Worm (Caenorhabditis elegans) whole organism, L1 larva: ENCODE results near the gene fbxa-86.

Experiments used
- C04F5.9 ChIP-seq: sonication (generic microtip); optimal IDR thresholded peaks from 2 replicates; lab custom pipeline; 2016; ENCODE audit warnings: missing genetic modification characterization, missing compliant biosample characterization
- C34B4.2 ChIP-seq: sonication (generic microtip); optimal IDR thresholded peaks from 2 replicates; lab custom pipeline; 2017; ENCODE audit warnings: mild to moderate bottlenecking, missing genetic modification characterization, missing compliant biosample characterization
- Y116A8C.19 ChIP-seq: sonication (generic microtip); optimal IDR thresholded peaks from 2 replicates; lab custom pipeline; 2016; ENCODE audit warnings: missing compliant biosample characterization, missing genetic modification characterization, borderline replicate concordance
- aly-2 ChIP-seq: fragments of 150-350 bp; optimal IDR thresholded peaks from 2 replicates; lab custom pipeline; 2014; ENCODE audit warnings: missing biosample characterization, missing genetic modification characterization
- ama-1 ChIP-seq: fragments of 150-350 bp; optimal IDR thresholded peaks from 2 replicates; lab custom pipeline; 2014
- blmp-1 ChIP-seq: fragments of 150-350 bp; optimal IDR thresholded peaks from 2 replicates; lab custom pipeline; 2014; ENCODE audit warnings: missing biosample characterization, missing genetic modification characterization
- ceh-90 ChIP-seq: sonication (generic microtip); optimal IDR thresholded peaks from 2 replicates; lab custom pipeline; 2016; ENCODE audit warnings: missing genetic modification characterization, missing compliant biosample characterization
- ces-1 ChIP-seq: fragments of 150-350 bp; optimal IDR thresholded peaks from 2 replicates; lab custom pipeline; 2014; ENCODE audit warnings: missing biosample characterization, missing genetic modification reagents, missing genetic modification characterization
- efl-1 ChIP-seq, 4 experiments: fragments of 150-350 bp; optimal IDR thresholded peaks in 3 of 4; peaks in 1 of 4; 1 replicate in 1 of 4; 2 replicates in 3 of 4; lab custom pipeline; 2014; ENCODE audit warnings: missing biosample characterization in 2 of 4, missing genetic modification characterization in 2 of 4, missing genetic modification reagents in 2 of 4
- egl-13 ChIP-seq: sonication (generic microtip); optimal IDR thresholded peaks from 2 replicates; lab custom pipeline; 2016; ENCODE audit warnings: missing genotype, missing genetic modification reagents, missing genetic modification characterization, missing compliant biosample characterization
- ets-5 ChIP-seq: fragments of 200-800 bp; sonication (Bioruptor generic); IDR thresholded peaks from 2 replicates; pipeline ENCODE4 v1.3.6; 2022; ENCODE audit warnings: missing genetic modification characterization, missing compliant biosample characterization
- fkh-10 ChIP-seq: sonication (generic microtip); optimal IDR thresholded peaks from 2 replicates; lab custom pipeline; 2017; ENCODE audit warnings: missing biosample characterization, missing genetic modification reagents, missing genetic modification characterization
- fkh-4 ChIP-seq: sonication (generic microtip); optimal IDR thresholded peaks from 2 replicates; lab custom pipeline; 2016; ENCODE audit warnings: missing compliant biosample characterization, missing genetic modification characterization, borderline replicate concordance
- hlh-17 ChIP-seq: fragments of 200-800 bp; sonication (Bioruptor generic); optimal IDR thresholded peaks from 2 replicates; lab custom pipeline; 2018; ENCODE audit warnings: missing genetic modification characterization, mild to moderate bottlenecking, missing compliant biosample characterization, moderate library complexity, borderline replicate concordance
- irx-1 ChIP-seq: sonication (generic microtip); optimal IDR thresholded peaks from 2 replicates; lab custom pipeline; 2016; ENCODE audit warnings: missing genetic modification characterization, missing compliant biosample characterization
- lin-14 ChIP-seq: fragments of 200-800 bp; sonication (Bioruptor generic); optimal IDR thresholded peaks from 2 replicates; lab custom pipeline; 2018; ENCODE audit warnings: mild to moderate bottlenecking, missing genetic modification characterization, moderate library complexity, missing compliant biosample characterization
- lin-39 ChIP-seq: fragments of 150-350 bp; optimal IDR thresholded peaks from 2 replicates; lab custom pipeline; 2014; ENCODE audit warnings: missing biosample characterization, missing genetic modification reagents, missing genetic modification characterization
- lir-3 ChIP-seq: sonication (generic microtip); optimal IDR thresholded peaks from 2 replicates; lab custom pipeline; 2016; ENCODE audit warnings: mild to moderate bottlenecking, missing genetic modification characterization, moderate library complexity, missing compliant biosample characterization; ENCODE audit not compliant: poor library complexity
- lsy-2 ChIP-seq, 2 experiments: fragments of 150-350 bp; optimal IDR thresholded peaks; 2 replicates each; lab custom pipeline; 2014; ENCODE audit warnings: missing biosample characterization in 2 of 2, missing genetic modification characterization in 2 of 2
- mab-9 ChIP-seq: fragments of 200-800 bp; sonication (Bioruptor generic); IDR thresholded peaks from 2 replicates; pipeline ENCODE4 v1.3.6; 2022; ENCODE audit warnings: missing genetic modification reagents, missing genetic modification characterization, missing compliant biosample characterization
- mdl-1 ChIP-seq, 2 experiments: fragments of 150-350 bp; optimal IDR thresholded peaks; 2 replicates each; lab custom pipeline; 2014 to 2017; ENCODE audit warnings: missing biosample characterization in 2 of 2, missing genetic modification characterization in 2 of 2, inconsistent platforms in 1 of 2
- mep-1 ChIP-seq: fragments of 150-350 bp; optimal IDR thresholded peaks from 2 replicates; lab custom pipeline; 2014; ENCODE audit warnings: missing biosample characterization, missing genetic modification characterization
- nhr-19 ChIP-seq: fragments of 200-800 bp; sonication (Bioruptor generic); conservative IDR thresholded peaks from 2 replicates; pipeline ENCODE4 v1.3.6; 2022; ENCODE audit warnings: missing genetic modification characterization, missing compliant biosample characterization
- nhr-20 ChIP-seq: sonication (generic microtip); optimal IDR thresholded peaks from 2 replicates; lab custom pipeline; 2016; ENCODE audit warnings: mild to moderate bottlenecking, missing genetic modification characterization, missing compliant biosample characterization
- nhr-237 ChIP-seq: fragments of 150-350 bp; optimal IDR thresholded peaks from 2 replicates; lab custom pipeline; 2014; ENCODE audit warnings: missing biosample characterization, missing genetic modification characterization
- nhr-28 ChIP-seq: fragments of 150-350 bp; optimal IDR thresholded peaks from 2 replicates; lab custom pipeline; 2014; ENCODE audit warnings: missing biosample characterization, missing genetic modification characterization
- nhr-47 ChIP-seq: sonication (generic microtip); optimal IDR thresholded peaks from 2 replicates; lab custom pipeline; 2016; ENCODE audit warnings: mild to moderate bottlenecking, missing genetic modification characterization, moderate library complexity, missing compliant biosample characterization
- nhr-71 ChIP-seq: sonication (generic microtip); optimal IDR thresholded peaks from 2 replicates; lab custom pipeline; 2016; ENCODE audit warnings: mild to moderate bottlenecking, missing genetic modification characterization, moderate library complexity, missing compliant biosample characterization
- nhr-76 ChIP-seq: sonication (generic microtip); optimal IDR thresholded peaks from 2 replicates; lab custom pipeline; 2017; ENCODE audit warnings: missing biosample characterization, missing genetic modification characterization
- nhr-77 ChIP-seq: fragments of 150-350 bp; optimal IDR thresholded peaks from 2 replicates; lab custom pipeline; 2014; ENCODE audit warnings: missing biosample characterization, missing genetic modification characterization
- nhr-84 ChIP-seq: sonication (generic microtip); optimal IDR thresholded peaks from 2 replicates; lab custom pipeline; 2017; ENCODE audit warnings: missing biosample characterization, missing genetic modification characterization
- nhr-85 ChIP-seq: sonication (generic microtip); peaks from one replicate; lab custom pipeline; 2016; ENCODE audit warnings: missing genetic modification characterization, inconsistent platforms, missing compliant biosample characterization
- nhr-90 ChIP-seq: sonication (generic microtip); optimal IDR thresholded peaks from 2 replicates; lab custom pipeline; 2016; ENCODE audit warnings: mild to moderate bottlenecking, missing genetic modification characterization, missing compliant biosample characterization; ENCODE audit not compliant: poor library complexity
- pax-3 ChIP-seq: fragments of 200-800 bp; sonication (Bioruptor generic); optimal IDR thresholded peaks from 2 replicates; lab custom pipeline; 2018; ENCODE audit warnings: mild to moderate bottlenecking, missing genetic modification characterization, moderate library complexity, missing compliant biosample characterization
- sox-4 ChIP-seq: sonication (generic microtip); optimal IDR thresholded peaks from 2 replicates; lab custom pipeline; 2016; ENCODE audit warnings: missing genetic modification characterization, missing compliant biosample characterization
- sup-37 ChIP-seq: fragments of 200-800 bp; sonication (Bioruptor generic); optimal IDR thresholded peaks from 2 replicates; lab custom pipeline; 2018; ENCODE audit warnings: mild to moderate bottlenecking, missing genetic modification characterization, missing compliant biosample characterization
- tbx-2 ChIP-seq: sonication (generic microtip); optimal IDR thresholded peaks from 2 replicates; lab custom pipeline; 2016; ENCODE audit warnings: missing genetic modification characterization, missing compliant biosample characterization
- unc-130 ChIP-seq: fragments of 150-350 bp; optimal IDR thresholded peaks from 2 replicates; lab custom pipeline; 2017; ENCODE audit warnings: missing biosample characterization, missing genetic modification characterization, inconsistent platforms
- unc-86 ChIP-seq: sonication (generic microtip); optimal IDR thresholded peaks from 2 replicates; lab custom pipeline; 2016; ENCODE audit warnings: missing genetic modification characterization, missing compliant biosample characterization
- unc-98 ChIP-seq: fragments of 200-800 bp; sonication (Bioruptor generic); IDR thresholded peaks from 2 replicates; pipeline ENCODE4 v1.3.6; 2022; ENCODE audit warnings: missing genetic modification characterization, missing compliant biosample characterization
- xbp-1 ChIP-seq: sonication (generic microtip); optimal IDR thresholded peaks from 2 replicates; lab custom pipeline; 2016; ENCODE audit warnings: missing genetic modification characterization, missing compliant biosample characterization
- zag-1 ChIP-seq: fragments of 150-350 bp; optimal IDR thresholded peaks from 2 replicates; lab custom pipeline; 2014; ENCODE audit warnings: missing biosample characterization, missing genetic modification characterization
- zip-4 ChIP-seq: fragments of 200-800 bp; sonication (Bioruptor generic); optimal IDR thresholded peaks from 2 replicates; lab custom pipeline; 2018; ENCODE audit warnings: mild to moderate bottlenecking, missing genetic modification characterization, moderate library complexity, missing compliant biosample characterization

Gene fbxa-86

DNA sequence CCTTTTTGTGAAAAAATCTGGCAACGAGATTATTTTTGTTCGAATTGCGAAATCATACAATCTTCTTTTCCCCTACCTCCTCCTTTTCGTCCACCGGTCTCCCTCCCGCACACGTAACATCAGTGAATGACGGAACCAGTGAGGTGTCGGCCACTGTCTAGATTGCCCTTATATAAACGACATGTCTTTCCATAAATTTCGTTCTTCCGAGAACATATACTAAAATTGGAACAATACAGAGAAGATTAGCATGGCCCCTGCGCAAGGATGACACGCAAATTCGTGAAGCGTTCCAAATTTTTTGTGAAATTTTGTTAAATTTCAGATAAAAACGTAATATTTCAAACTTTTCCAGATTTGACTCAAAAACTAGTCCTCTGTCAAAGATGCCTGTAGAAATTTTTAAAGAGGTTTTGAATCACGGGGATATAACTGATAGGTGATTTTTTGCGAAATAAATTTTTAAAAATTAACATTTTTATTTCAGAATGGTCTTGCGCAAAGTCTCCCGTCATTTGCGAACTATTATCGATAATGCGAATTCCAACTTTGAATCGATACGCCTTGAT is 7.0 kb downstream of the fbxa-86 start (continued):
- no peak for TF ChIP-seq mdl-1 (tag; optimal IDR thresholded peaks at IDR 0.05; lab: Kevin White, UChicago)
- TF ChIP-seq nhr-71 (tag; lab: Kevin White, UChicago), result no peak
- TF ChIP-seq blmp-1 (tag; lab: Kevin White, UChicago), result no peak
- no peak for TF ChIP-seq mab-9 (GFP tag; lab: Robert Waterston, UW)
- TF ChIP-seq zip-4 (GFP tag; lab: Kevin White, UChicago), result peak; percentile 32
- no peak for TF ChIP-seq hlh-17 (GFP tag; lab: Kevin White, UChicago)
- no peak for TF ChIP-seq irx-1 (tag; lab: Kevin White, UChicago)
- TF ChIP-seq efl-1 (optimal IDR thresholded peaks at IDR 0.05; lab: Kevin White, UChicago), result peak in 1 of 2 experiments; percentile 8
- TF ChIP-seq efl-1 (GFP tag; optimal IDR thresholded peaks at IDR 0.05 in 1 of 2; lab: Kevin White, UChicago), result no peak
- TF ChIP-seq fkh-10 (GFP tag; lab: Kevin White, UChicago), result no peak
- TF ChIP-seq lsy-2 (tag; optimal IDR thresholded peaks at IDR 0.05; lab: Kevin White, UChicago), result no peak
- TF ChIP-seq, all 84 proteins: peak for 10

DNA sequence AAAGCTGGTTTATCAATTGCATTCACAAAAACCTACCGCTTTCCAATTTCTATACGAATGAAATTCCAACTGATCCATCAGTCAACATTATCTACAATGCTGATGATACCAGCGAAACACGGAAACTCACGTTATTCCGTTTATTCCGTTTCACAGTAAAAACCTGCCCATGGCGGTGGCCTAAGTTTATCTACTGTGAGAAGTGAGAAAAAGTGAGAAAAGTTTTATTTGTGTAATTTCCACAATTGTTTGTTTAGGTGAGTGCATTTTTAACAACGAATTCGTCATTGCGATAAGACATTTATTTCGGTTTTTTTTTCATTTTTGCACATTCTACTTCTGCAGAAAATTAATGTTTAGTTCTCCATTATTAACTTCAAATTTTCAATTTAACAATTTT is 7.8 kb downstream of the fbxa-86 start, which contains the start of gene Y9C9A.8:
Gene Y9C9A.8, plus strand, starts transcription at position 301 of the 400 bp plus-strand sequence.
- TF ChIP-seq unc-86 (tag; lab: Kevin White, UChicago) (no peak), nhr-90 (tag; lab: Kevin White, UChicago) (no peak), nhr-84 (tag; lab: Kevin White, UChicago) (no peak), mab-9 (GFP tag; lab: Robert Waterston, UW) (no peak), aly-2 (tag; lab: Kevin White, UChicago) (no peak), hlh-17 (GFP tag; lab: Kevin White, UChicago) (no peak), unc-98 (GFP tag; lab: Robert Waterston, UW) (no peak), Y116A8C.19 (no peak), nhr-20 (no peak), ama-1 (lab: Kevin White, UChicago) (no peak), nhr-76 (tag; lab: Kevin White, UChicago) (no peak), ceh-90 (tag; lab: Kevin White, UChicago) (no peak), sup-37 (GFP tag; lab: Kevin White, UChicago) (no peak)

DNA sequence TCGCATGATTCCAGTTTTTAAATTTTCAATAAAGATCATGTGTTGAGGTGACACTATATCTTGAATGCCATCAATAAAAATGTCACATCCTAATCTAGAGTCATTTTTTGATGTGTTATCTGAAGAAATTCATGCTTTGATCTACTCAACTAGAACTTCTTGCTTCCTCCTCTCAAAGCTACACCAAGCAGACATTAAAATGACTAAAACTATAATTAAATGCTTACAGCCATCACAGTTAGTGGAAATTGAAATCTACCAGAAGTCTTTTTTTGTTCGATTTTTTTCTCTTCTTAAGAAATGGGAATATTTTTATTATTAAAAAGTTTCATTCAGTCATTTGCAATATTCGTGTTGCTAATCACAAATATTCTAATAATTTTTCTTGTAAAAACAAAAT is 20.0 kb downstream of the fbxa-86 start, which contains the start of gene str-158:
Gene str-158, plus strand, starts transcription at position 301 of the 400 bp plus-strand sequence.
- TF ChIP-seq zag-1 (no peak), nhr-19 (GFP tag; lab: Robert Waterston, UW) (no peak), sox-4 (tag; lab: Kevin White, UChicago) (no peak), ets-5 (GFP tag; lab: Robert Waterston, UW) (no peak)

DNA sequence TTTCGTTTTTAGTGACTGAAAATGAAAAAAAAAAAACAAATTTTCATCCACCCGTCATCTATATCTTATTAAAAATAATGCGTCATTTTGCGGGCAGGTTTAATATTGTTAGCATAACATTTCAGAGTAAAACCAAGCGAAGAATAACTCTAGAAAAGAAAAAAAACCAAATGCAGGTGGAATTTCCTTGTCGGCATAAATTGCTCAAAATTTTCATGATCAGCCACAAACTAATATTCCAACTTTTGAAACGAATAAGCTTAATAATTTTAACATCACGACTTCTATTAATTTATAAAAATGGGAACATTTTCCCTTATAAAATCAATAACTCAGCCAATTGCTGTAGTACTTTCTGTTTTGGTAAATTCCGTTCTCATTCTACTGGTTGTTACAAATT is 22.1 kb downstream of the fbxa-86 start, which contains the start of gene str-155:
Gene str-155, plus strand, starts transcription at position 301 of the 400 bp plus-strand sequence.
- TF ChIP-seq xbp-1 (tag; lab: Kevin White, UChicago) (no peak), tbx-2 (no peak), nhr-85 (no peak), ces-1 (no peak), C04F5.9 (tag; lab: Kevin White, UChicago) (no peak), nhr-28 (tag; lab: Kevin White, UChicago) (no peak), lin-14 (GFP tag; lab: Kevin White, UChicago) (no peak), nhr-77 (tag; lab: Kevin White, UChicago) (no peak), C34B4.2 (no peak), pax-3 (tag; lab: Kevin White, UChicago) (no peak), zag-1 (no peak), mep-1 (no peak), nhr-237 (tag; lab: Kevin White, UChicago) (no peak), egl-13 (tag; lab: Kevin White, UChicago) (no peak), nhr-47 (tag; lab: Kevin White, UChicago) (no peak), Y116A8C.19 (no peak), unc-130 (tag; lab: Kevin White, UChicago) (no peak), lin-39 (tag; lab: Kevin White, UChicago) (no peak), fkh-4 (no peak), lir-3 (tag; lab: Kevin White, UChicago) (no peak)
